Worm (Caenorhabditis elegans): Measurements from ENCODE around the gene T27C5.10.

The T27C5.10 gene

DNA sequence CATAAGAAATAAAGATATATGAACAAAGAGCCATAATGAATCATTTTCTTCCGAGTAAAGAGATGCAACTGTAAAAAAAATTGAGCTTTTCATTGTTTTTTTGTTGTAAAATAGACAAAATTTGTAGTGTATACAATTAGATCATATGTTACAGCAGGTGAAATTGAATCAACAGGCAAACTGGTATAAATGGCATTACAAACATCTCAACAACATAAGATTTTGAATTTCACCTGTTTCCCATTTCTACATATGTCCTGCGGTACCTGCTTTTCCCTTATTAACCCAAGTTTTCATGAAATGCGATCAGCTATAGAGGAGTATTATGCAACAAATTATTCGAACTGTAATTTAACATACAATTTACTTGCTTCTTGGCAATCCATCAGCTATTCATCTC lies 34.6 kb downstream of the T27C5.10 start, which contains the start of gene srh-120:
Gene srh-120, plus strand, starts transcription at position 301 of the 400 bp plus-strand sequence.
- TF ChIP-seq ztf-11 (tag; optimal IDR thresholded peaks at IDR 0.05): no peak
- TF ChIP-seq pha-4 (tag; optimal IDR thresholded peaks at IDR 0.05): no peak
- TF ChIP-seq skn-1 (tag; optimal IDR thresholded peaks at IDR 0.05): no peak
- TF ChIP-seq lin-15B (tag; optimal IDR thresholded peaks at IDR 0.05): no peak
- no peak for TF ChIP-seq nhr-12 (tag; optimal IDR thresholded peaks at IDR 0.05)
- no peak for TF ChIP-seq nhr-43 (tag; optimal IDR thresholded peaks at IDR 0.05; ENCODE audit: poor library complexity, severe bottlenecking)
- TF ChIP-seq nhr-76 (tag; optimal IDR thresholded peaks at IDR 0.05): no peak
- no peak for TF ChIP-seq pqm-1 (tag; optimal IDR thresholded peaks at IDR 0.05)
- TF ChIP-seq zag-1 (tag; optimal IDR thresholded peaks at IDR 0.05): no peak
- TF ChIP-seq tbx-2 (tag; optimal IDR thresholded peaks at IDR 0.05): no peak

ce11 chrV:17379932-17380331 lies 50.0 kb downstream of the T27C5.10 start, which contains the start of gene Y20C6A.4:
TSS of gene Y20C6A.4 (plus strand) at chrV:17380232.
- TF ChIP-seq hmg-11 (tag; optimal IDR thresholded peaks at IDR 0.05): no peak
- no peak for TF ChIP-seq daf-12 (tag; optimal IDR thresholded peaks at IDR 0.05)
- TF ChIP-seq fkh-10 (GFP tag; optimal IDR thresholded peaks at IDR 0.05): no peak
- TF ChIP-seq skn-1 (tag; optimal IDR thresholded peaks at IDR 0.05): no peak
- no peak for TF ChIP-seq elt-2 (tag; optimal IDR thresholded peaks at IDR 0.05)
- no peak for TF ChIP-seq nhr-237 (tag; optimal IDR thresholded peaks at IDR 0.05)
- TF ChIP-seq pha-4 (tag; optimal IDR thresholded peaks at IDR 0.05): no peak
- TF ChIP-seq nhr-76 (tag; optimal IDR thresholded peaks at IDR 0.05): no peak
- TF ChIP-seq fkh-2 (tag; optimal IDR thresholded peaks at IDR 0.05): no peak
- no peak for TF ChIP-seq unc-62 (GFP tag; optimal IDR thresholded peaks at IDR 0.05)
- no peak for TF ChIP-seq zag-1 (tag; optimal IDR thresholded peaks at IDR 0.05)
- no peak for TF ChIP-seq nhr-11 (tag; optimal IDR thresholded peaks at IDR 0.05)
- no peak for TF ChIP-seq ceh-28 (tag; optimal IDR thresholded peaks at IDR 0.05)
- no peak for TF ChIP-seq jun-1 (tag; optimal IDR thresholded peaks at IDR 0.05)
- TF ChIP-seq ztf-4 (tag; optimal IDR thresholded peaks at IDR 0.05): no peak
- no peak for TF ChIP-seq mdl-1 (tag; optimal IDR thresholded peaks at IDR 0.05)
- TF ChIP-seq ceh-9 (tag; optimal IDR thresholded peaks at IDR 0.05): no peak
- no peak for TF ChIP-seq lin-39 (tag; optimal IDR thresholded peaks at IDR 0.05)
- no peak for TF ChIP-seq ama-1 (optimal IDR thresholded peaks at IDR 0.05)
- no peak for TF ChIP-seq aly-2 (tag; optimal IDR thresholded peaks at IDR 0.05)

Data from whole organism, L3 larva.